Fruit fly (Drosophila melanogaster) ovary, adult (tissue): Measurements from ENCODE around the gene eIF2gamma.

Experiments used
- CG17801 ChIP-seq: fragments of 200-800 bp; optimal IDR thresholded peaks from 2 replicates; lab custom pipeline; 2019; ENCODE audit warnings: missing biosample characterization, mild to moderate bottlenecking, missing genetic modification characterization, moderate library complexity; ENCODE audit not compliant: partially characterized antibody

Gene eIF2gamma

DNA sequence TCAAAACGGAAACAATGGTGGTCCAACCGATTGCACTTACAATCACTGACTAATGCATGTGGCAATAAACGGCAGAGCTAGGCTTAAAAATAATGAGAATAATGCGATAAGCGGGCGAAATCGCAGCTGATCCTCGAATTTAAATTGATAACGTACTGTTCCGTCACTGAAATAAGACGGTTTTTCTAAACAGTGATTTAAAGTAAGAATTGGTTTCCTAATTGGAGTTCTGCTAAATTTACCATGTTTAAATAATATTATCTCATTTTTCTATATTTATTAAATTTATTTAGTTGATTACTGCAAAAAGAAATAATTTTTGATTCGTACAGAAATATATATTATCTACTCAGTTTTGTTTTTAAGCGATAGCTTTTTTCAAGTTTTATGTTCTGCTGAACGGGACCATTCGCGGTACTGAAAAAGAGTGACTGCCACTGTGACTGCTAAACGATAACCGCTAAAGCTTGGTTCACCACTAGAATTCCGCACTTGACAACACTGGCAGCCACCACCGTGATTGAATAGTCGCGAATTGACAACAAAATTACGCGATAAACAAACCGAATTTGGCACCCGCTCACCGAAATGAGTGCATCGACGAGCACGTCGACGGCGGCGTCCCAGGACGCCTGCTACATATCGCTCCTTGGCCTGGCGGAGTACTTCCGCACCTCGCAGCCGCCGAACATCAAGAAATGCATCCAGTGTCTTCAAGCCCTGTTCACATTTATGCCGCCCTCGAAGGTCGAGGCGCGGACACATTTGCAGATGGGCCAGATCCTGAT is 54.4 kb downstream of the eIF2gamma start, which contains the start of the genes Spn88Eb and Mau2:
Gene Spn88Eb, minus strand, starts transcription at position 51 of the 788 bp plus-strand sequence.
Gene Mau2, plus strand, starts transcription at position 493 of the 788 bp plus-strand sequence.
- TF ChIP-seq CG17801, result peak; percentile 12
